Worm (Caenorhabditis elegans) whole organism, mixed stage, embryonic: Measurements from ENCODE around the gene sri-25.

Experiments used
- M03D4.4 ChIP-seq: sonication (generic microtip); optimal IDR thresholded peaks from 2 replicates; lab custom pipeline; 2017; ENCODE audit warnings: mild to moderate bottlenecking, missing genetic modification characterization, missing compliant biosample characterization
- bed-3 ChIP-seq: fragments of 200-800 bp; sonication (Bioruptor generic); optimal IDR thresholded peaks from 3 replicates; lab custom pipeline; 2018; ENCODE audit warnings: mild to moderate bottlenecking, missing genetic modification characterization, moderate library complexity, missing compliant biosample characterization
- blmp-1 ChIP-seq: fragments of 150-350 bp; optimal IDR thresholded peaks from 2 replicates; lab custom pipeline; 2014; ENCODE audit warnings: missing biosample characterization, missing genetic modification characterization
- ceh-39 ChIP-seq: fragments of 150-350 bp; optimal IDR thresholded peaks from 2 replicates; lab custom pipeline; 2014; ENCODE audit warnings: missing biosample characterization, missing genetic modification characterization
- ceh-43 ChIP-seq: fragments of 200-800 bp; sonication (Bioruptor generic); optimal IDR thresholded peaks from 2 replicates; lab custom pipeline; 2018; ENCODE audit warnings: mild to moderate bottlenecking, missing genetic modification characterization, moderate library complexity, missing compliant biosample characterization
- ceh-83 ChIP-seq: fragments of 200-800 bp; sonication (Bioruptor generic); optimal IDR thresholded peaks from 2 replicates; lab custom pipeline; 2018; ENCODE audit warnings: mild to moderate bottlenecking, missing genetic modification characterization, missing compliant biosample characterization
- ces-1 ChIP-seq: fragments of 150-350 bp; optimal IDR thresholded peaks from 2 replicates; lab custom pipeline; 2014; ENCODE audit warnings: missing biosample characterization, missing genetic modification reagents, missing genetic modification characterization
- cnd-1 ChIP-seq: fragments of 200-800 bp; sonication (Bioruptor generic); optimal IDR thresholded peaks from 2 replicates; lab custom pipeline; 2018; ENCODE audit warnings: mild to moderate bottlenecking, missing genetic modification characterization, missing compliant biosample characterization
- drap-1 ChIP-seq: fragments of 200-800 bp; sonication (Bioruptor generic); optimal IDR thresholded peaks from 3 replicates; lab custom pipeline; 2018; ENCODE audit warnings: mild to moderate bottlenecking, missing genetic modification characterization, missing compliant biosample characterization
- elt-1 ChIP-seq: sonication (generic microtip); optimal IDR thresholded peaks from 2 replicates; lab custom pipeline; 2017; ENCODE audit warnings: missing genetic modification characterization, mild to moderate bottlenecking, missing compliant biosample characterization, antibody characterized with exemption, moderate library complexity, borderline replicate concordance; ENCODE audit not compliant: insufficient read depth
- elt-3 ChIP-seq: fragments of 150-350 bp; optimal IDR thresholded peaks from 2 replicates; lab custom pipeline; 2014; ENCODE audit warnings: missing biosample characterization, missing genetic modification characterization
- flh-1 ChIP-seq: fragments of 200-800 bp; sonication (Bioruptor generic); optimal IDR thresholded peaks from 2 replicates; lab custom pipeline; 2018; ENCODE audit warnings: mild to moderate bottlenecking, missing genetic modification characterization, moderate library complexity, missing compliant biosample characterization
- ham-2 ChIP-seq: fragments of 200-800 bp; sonication (Bioruptor generic); optimal IDR thresholded peaks from 2 replicates; lab custom pipeline; 2018; ENCODE audit warnings: mild to moderate bottlenecking, missing genetic modification characterization, missing compliant biosample characterization
- hlh-1 ChIP-seq: fragments of 150-350 bp; optimal IDR thresholded peaks from 2 replicates; lab custom pipeline; 2014; ENCODE audit warnings: missing biosample characterization, missing genetic modification reagents, missing genetic modification characterization
- lin-13 ChIP-seq: fragments of 150-350 bp; optimal IDR thresholded peaks from 2 replicates; lab custom pipeline; 2014; ENCODE audit warnings: missing biosample characterization, missing genetic modification characterization
- lin-32 ChIP-seq: fragments of 200-800 bp; sonication (Bioruptor generic); optimal IDR thresholded peaks from 2 replicates; lab custom pipeline; 2018; ENCODE audit warnings: mild to moderate bottlenecking, missing genetic modification characterization, missing compliant biosample characterization
- lsy-2 ChIP-seq: fragments of 150-350 bp; optimal IDR thresholded peaks from 2 replicates; lab custom pipeline; 2014; ENCODE audit warnings: missing biosample characterization, missing genetic modification characterization
- mab-5 ChIP-seq: fragments of 150-350 bp; optimal IDR thresholded peaks from 2 replicates; lab custom pipeline; 2014; ENCODE audit warnings: missing biosample characterization, missing genetic modification characterization
- mep-1 ChIP-seq: fragments of 150-350 bp; optimal IDR thresholded peaks from 2 replicates; lab custom pipeline; 2017; ENCODE audit warnings: missing biosample characterization, missing genetic modification reagents, missing genetic modification characterization, inconsistent platforms
- mls-2 ChIP-seq: sonication (generic microtip); optimal IDR thresholded peaks from 2 replicates; lab custom pipeline; 2016; ENCODE audit warnings: mild to moderate bottlenecking, missing genetic modification characterization, moderate library complexity, missing compliant biosample characterization
- nhr-12 ChIP-seq: fragments of 150-350 bp; optimal IDR thresholded peaks from 2 replicates; lab custom pipeline; 2014; ENCODE audit warnings: missing biosample characterization, missing genetic modification characterization
- nhr-2 ChIP-seq: fragments of 150-350 bp; optimal IDR thresholded peaks from 2 replicates; lab custom pipeline; 2014; ENCODE audit warnings: missing biosample characterization, missing genetic modification characterization
- nhr-237 ChIP-seq: fragments of 150-350 bp; optimal IDR thresholded peaks from 2 replicates; lab custom pipeline; 2014; ENCODE audit warnings: missing biosample characterization, missing genetic modification characterization
- nhr-28 ChIP-seq: fragments of 150-350 bp; optimal IDR thresholded peaks from 2 replicates; lab custom pipeline; 2014; ENCODE audit warnings: missing biosample characterization, missing genetic modification characterization
- nhr-76 ChIP-seq: sonication (generic microtip); optimal IDR thresholded peaks from 2 replicates; lab custom pipeline; 2017; ENCODE audit warnings: missing biosample characterization, missing genetic modification characterization
- pha-4 ChIP-seq: fragments of 150-350 bp; optimal IDR thresholded peaks from 2 replicates; lab custom pipeline; 2018; ENCODE audit warnings: missing biosample characterization, missing genetic modification reagents, missing genetic modification characterization
- sem-2 ChIP-seq: fragments of 200-800 bp; sonication (Bioruptor generic); optimal IDR thresholded peaks from 2 replicates; lab custom pipeline; 2018; ENCODE audit warnings: mild to moderate bottlenecking, missing genetic modification characterization, missing compliant biosample characterization
- snpc-4 ChIP-seq: fragments of 150-350 bp; optimal IDR thresholded peaks from 2 replicates; lab custom pipeline; 2014; ENCODE audit warnings: missing biosample characterization, missing genetic modification characterization
- sptf-1 ChIP-seq: sonication (generic microtip); optimal IDR thresholded peaks from 2 replicates; lab custom pipeline; 2017; ENCODE audit warnings: mild to moderate bottlenecking, missing genetic modification characterization, moderate library complexity, missing compliant biosample characterization
- tbx-8 ChIP-seq: fragments of 200-800 bp; sonication (Bioruptor generic); optimal IDR thresholded peaks from 2 replicates; lab custom pipeline; 2018; ENCODE audit warnings: mild to moderate bottlenecking, missing genetic modification characterization, moderate library complexity, missing compliant biosample characterization
- unc-120 ChIP-seq: sonication (generic microtip); optimal IDR thresholded peaks from 2 replicates; lab custom pipeline; 2017; ENCODE audit warnings: missing genetic modification characterization, missing compliant biosample characterization; ENCODE audit not compliant: poor library complexity, severe bottlenecking
- unc-39 ChIP-seq: fragments of 150-350 bp; optimal IDR thresholded peaks from 2 replicates; lab custom pipeline; 2014; ENCODE audit warnings: missing biosample characterization, missing genetic modification characterization
- unc-62 ChIP-seq: fragments of 150-350 bp; optimal IDR thresholded peaks from 2 replicates; lab custom pipeline; 2014; ENCODE audit warnings: missing biosample characterization, missing genetic modification reagents, missing genetic modification characterization
- zip-8 ChIP-seq: fragments of 150-350 bp; optimal IDR thresholded peaks from 2 replicates; lab custom pipeline; 2014; ENCODE audit warnings: missing biosample characterization, missing genetic modification characterization
- ztf-11 ChIP-seq: fragments of 150-350 bp; optimal IDR thresholded peaks from 2 replicates; lab custom pipeline; 2014; ENCODE audit warnings: missing biosample characterization, missing genetic modification characterization

Gene sri-25

ce11 chrV:15190903-15191302 is 25.9 kb upstream of the sri-25 start, which contains the start of gene Y75B12B.11:
Gene Y75B12B.11 (plus strand): TSS chrV:15191296.
- peak; percentile 61 for TF ChIP-seq lin-13 (tag; lab: Kevin White, UChicago)
- peak; percentile 84 for TF ChIP-seq sem-2
- TF ChIP-seq ceh-43 (GFP tag; lab: Kevin White, UChicago), result peak; percentile 84
- no peak for TF ChIP-seq zip-8
- TF ChIP-seq ceh-39 (tag; lab: Kevin White, UChicago), result no peak
- peak; percentile 81 for TF ChIP-seq ham-2 (GFP tag; lab: Kevin White, UChicago)
- TF ChIP-seq nhr-2 (tag; lab: Kevin White, UChicago), result no peak
- peak; percentile 88 for TF ChIP-seq tbx-8
- TF ChIP-seq lin-32 (GFP tag; lab: Kevin White, UChicago), result peak; percentile 83
- peak; percentile 99 for TF ChIP-seq drap-1 (GFP tag; lab: Kevin White, UChicago)
- peak; percentile 28 for TF ChIP-seq hlh-1 (tag; lab: Kevin White, UChicago)
- TF ChIP-seq nhr-12 (tag; lab: Kevin White, UChicago), result no peak
- no peak for TF ChIP-seq elt-3 (tag; lab: Kevin White, UChicago)
- peak; percentile 93 for TF ChIP-seq mls-2 (tag; lab: Kevin White, UChicago)
- no peak for TF ChIP-seq blmp-1 (tag; lab: Kevin White, UChicago)
- TF ChIP-seq nhr-28 (tag; lab: Kevin White, UChicago), result no peak
- TF ChIP-seq M03D4.4, result peak; percentile 90
- peak; percentile 47 for TF ChIP-seq mep-1 (tag; lab: Kevin White, UChicago)
- TF ChIP-seq nhr-76 (tag; lab: Kevin White, UChicago), result no peak
- TF ChIP-seq pha-4 (tag; lab: Kevin White, UChicago), result peak; percentile 75
- TF ChIP-seq bed-3, result peak; percentile 76
- TF ChIP-seq ces-1 (GFP tag; lab: Kevin White, UChicago), result no peak
- TF ChIP-seq snpc-4 (tag; lab: Kevin White, UChicago), result no peak
- TF ChIP-seq lsy-2 (tag; lab: Kevin White, UChicago), result peak; percentile 52
- TF ChIP-seq ceh-83, result peak; percentile 93
- TF ChIP-seq mab-5 (tag; lab: Kevin White, UChicago), result peak; percentile 26
- TF ChIP-seq flh-1 (GFP tag; lab: Kevin White, UChicago), result peak; percentile 77
- TF ChIP-seq elt-1 (tag; lab: Kevin White, UChicago), result no peak
- no peak for TF ChIP-seq unc-39
- peak; percentile 93 for TF ChIP-seq sptf-1 (tag; lab: Kevin White, UChicago)
- peak; percentile 94 for TF ChIP-seq unc-120 (tag; lab: Kevin White, UChicago)
- TF ChIP-seq nhr-237 (tag; lab: Kevin White, UChicago), result no peak
- peak; percentile 24 for TF ChIP-seq unc-62 (GFP tag; lab: Kevin White, UChicago)
- TF ChIP-seq cnd-1 (tag; lab: Kevin White, UChicago), result peak; percentile 94
- peak; percentile 1 for TF ChIP-seq ztf-11 (tag; lab: Kevin White, UChicago)

ce11 chrV:15191971-15192370 is 24.8 kb upstream of the sri-25 start:
- TF ChIP-seq lsy-2 (tag; lab: Kevin White, UChicago) (no peak), unc-120 (tag; lab: Kevin White, UChicago) (no peak), nhr-76 (tag; lab: Kevin White, UChicago) (no peak), flh-1 (GFP tag; lab: Kevin White, UChicago) (no peak), zip-8 (no peak), ztf-11 (tag; lab: Kevin White, UChicago) (no peak), ham-2 (GFP tag; lab: Kevin White, UChicago) (no peak), unc-62 (GFP tag; lab: Kevin White, UChicago) (no peak), lin-32 (GFP tag; lab: Kevin White, UChicago) (no peak), elt-3 (tag; lab: Kevin White, UChicago) (no peak), M03D4.4 (no peak)
- TF ChIP-seq, all 35 proteins: peak for 0

ce11 chrV:15192377-15192776 is 24.4 kb upstream of the sri-25 start, which contains the start of gene plc-2:
Gene plc-2 (plus strand): TSS chrV:15192572.
- TF ChIP-seq nhr-237 (tag; lab: Kevin White, UChicago) (no peak), ceh-43 (GFP tag; lab: Kevin White, UChicago) (no peak), bed-3 (no peak), nhr-12 (tag; lab: Kevin White, UChicago) (no peak), ham-2 (GFP tag; lab: Kevin White, UChicago) (no peak), ces-1 (GFP tag; lab: Kevin White, UChicago) (no peak), sem-2 (no peak), cnd-1 (tag; lab: Kevin White, UChicago) (no peak), nhr-76 (tag; lab: Kevin White, UChicago) (no peak), unc-62 (GFP tag; lab: Kevin White, UChicago) (no peak), elt-1 (tag; lab: Kevin White, UChicago) (no peak), nhr-2 (tag; lab: Kevin White, UChicago) (no peak), mab-5 (tag; lab: Kevin White, UChicago) (no peak), unc-39 (no peak), lin-13 (tag; lab: Kevin White, UChicago) (no peak), mls-2 (tag; lab: Kevin White, UChicago) (no peak), M03D4.4 (no peak), sptf-1 (tag; lab: Kevin White, UChicago) (no peak)
